Worm (Caenorhabditis elegans) whole organism, mixed stage, embryonic: ENCODE measurements around the gene rbm-25.

Source experiments
- blmp-1 ChIP-seq: fragments of 150-350 bp; optimal IDR thresholded peaks from 2 replicates; lab custom pipeline; 2014; ENCODE audit warnings: missing biosample characterization, missing genetic modification characterization
- cnd-1 ChIP-seq: fragments of 200-800 bp; sonication (Bioruptor generic); optimal IDR thresholded peaks from 2 replicates; lab custom pipeline; 2018; ENCODE audit warnings: mild to moderate bottlenecking, missing genetic modification characterization, missing compliant biosample characterization
- lin-13 ChIP-seq: fragments of 150-350 bp; optimal IDR thresholded peaks from 2 replicates; lab custom pipeline; 2014; ENCODE audit warnings: missing biosample characterization, missing genetic modification characterization
- lin-32 ChIP-seq: fragments of 200-800 bp; sonication (Bioruptor generic); optimal IDR thresholded peaks from 2 replicates; lab custom pipeline; 2018; ENCODE audit warnings: mild to moderate bottlenecking, missing genetic modification characterization, missing compliant biosample characterization
- mab-5 ChIP-seq: fragments of 150-350 bp; optimal IDR thresholded peaks from 2 replicates; lab custom pipeline; 2014; ENCODE audit warnings: missing biosample characterization, missing genetic modification characterization
- nhr-237 ChIP-seq: fragments of 150-350 bp; optimal IDR thresholded peaks from 2 replicates; lab custom pipeline; 2014; ENCODE audit warnings: missing biosample characterization, missing genetic modification characterization
- nhr-76 ChIP-seq: sonication (generic microtip); optimal IDR thresholded peaks from 2 replicates; lab custom pipeline; 2017; ENCODE audit warnings: missing biosample characterization, missing genetic modification characterization
- pha-4 ChIP-seq: fragments of 150-350 bp; optimal IDR thresholded peaks from 2 replicates; lab custom pipeline; 2018; ENCODE audit warnings: missing biosample characterization, missing genetic modification reagents, missing genetic modification characterization
- unc-62 ChIP-seq: fragments of 150-350 bp; optimal IDR thresholded peaks from 2 replicates; lab custom pipeline; 2014; ENCODE audit warnings: missing biosample characterization, missing genetic modification reagents, missing genetic modification characterization
- ztf-11 ChIP-seq: fragments of 150-350 bp; optimal IDR thresholded peaks from 2 replicates; lab custom pipeline; 2014; ENCODE audit warnings: missing biosample characterization, missing genetic modification characterization

- TF ChIP-seq unc-62 (GFP tag; lab: Kevin White, UChicago) (no peak), nhr-237 (tag; lab: Kevin White, UChicago) (no peak), pha-4 (no peak), ztf-11 (tag; lab: Kevin White, UChicago) (no peak), lin-13 (tag; lab: Kevin White, UChicago) (no peak), blmp-1 (tag; lab: Kevin White, UChicago) (no peak), mab-5 (no peak), cnd-1 (no peak), nhr-76 (tag; lab: Kevin White, UChicago) (no peak), lin-32 (GFP tag; lab: Kevin White, UChicago) (no peak)
These were observed 13.9 kb downstream of the rbm-25 start for ce11 chrV:12511946-12512345.
